Worm (Caenorhabditis elegans) whole organism, L3 larva: Measurements from ENCODE around the gene sec-61.A.

Experiments
- aly-2 ChIP-seq: fragments of 150-350 bp; optimal IDR thresholded peaks from 2 replicates; lab custom pipeline; 2014; ENCODE audit warnings: missing biosample characterization, missing genetic modification characterization
- egl-5 ChIP-seq: fragments of 150-350 bp; optimal IDR thresholded peaks from 2 replicates; lab custom pipeline; 2017; ENCODE audit warnings: missing biosample characterization, missing genetic modification reagents, missing genetic modification characterization, inconsistent platforms
- nhr-76 ChIP-seq: fragments of 150-350 bp; sonication (generic microtip); optimal IDR thresholded peaks from 5 replicates; lab custom pipeline; 2014; ENCODE audit warnings: missing biosample characterization, missing genetic modification characterization
- pha-4 ChIP-seq: fragments of 150-350 bp; optimal IDR thresholded peaks from 2 replicates; lab custom pipeline; 2014; ENCODE audit warnings: missing biosample characterization, missing genetic modification reagents, missing genetic modification characterization

- TF ChIP-seq egl-5 (tag; lab: Kevin White, UChicago) (no peak), pha-4 (tag; lab: Kevin White, UChicago) (peak; percentile 16), nhr-76 (tag; lab: Kevin White, UChicago) (no peak), aly-2 (no peak)
Observed at ce11 chrIV:14790579-14790978, 34.5 kb downstream of the sec-61.A start.
